Fruit fly (Drosophila melanogaster): Measurements from ENCODE around the gene Karl.
A peak's percentile ranks its signal among the peaks of the same experiment; 100 is the strongest.

Gene Karl

DNA sequence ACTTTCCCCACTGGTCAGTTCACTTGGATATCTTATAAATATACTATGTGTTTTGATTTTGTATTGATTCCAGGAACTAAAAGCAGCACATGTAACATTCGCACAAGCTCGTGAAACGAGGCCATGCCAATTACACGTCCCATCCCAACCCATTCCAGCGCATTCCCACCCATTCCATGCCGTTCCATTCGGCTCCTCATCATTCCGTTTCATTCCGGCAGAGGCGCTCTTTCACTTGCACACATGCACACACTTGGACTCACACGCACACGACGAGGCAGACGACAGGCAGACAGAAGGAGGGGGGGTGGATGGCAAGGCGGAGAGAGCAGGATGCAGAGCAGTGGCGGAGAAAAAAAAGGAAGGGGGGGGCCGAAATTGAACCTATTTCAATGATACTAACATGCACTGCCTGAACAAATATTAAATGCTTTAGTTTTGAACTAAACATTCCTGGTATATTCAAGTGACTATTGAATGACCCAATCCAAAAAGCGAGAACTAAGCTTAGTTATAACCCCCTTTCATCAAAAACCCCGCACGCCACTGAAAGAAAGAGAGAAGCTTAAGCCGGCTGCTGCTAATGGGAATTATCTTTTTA lies 11.1 kb upstream of the Karl start (continued):
- no peak for TF ChIP-seq nau (GFP tag; optimal IDR thresholded peaks at IDR 0.05)
- TF ChIP-seq Deaf1 (tag; optimal IDR thresholded peaks at IDR 0.05): peak; percentile 25
- no peak for TF ChIP-seq Stat92E (GFP tag; optimal IDR thresholded peaks at IDR 0.05)
- TF ChIP-seq slbo (GFP tag; IDR thresholded peaks at IDR 0.05): no peak
- no peak for TF ChIP-seq hkb (optimal IDR thresholded peaks at IDR 0.05)
- TF ChIP-seq hkb (GFP tag; IDR thresholded peaks at IDR 0.05): 0 out of 2 replicates have a peak, but pooled peaks have one; percentile 18
- TF ChIP-seq Bgb (GFP tag; IDR thresholded peaks at IDR 0.05; ENCODE audit: partially characterized antibody): no peak
- TF ChIP-seq CG11695 (GFP tag; IDR thresholded peaks at IDR 0.05): no peak
- TF ChIP-seq Poxn (GFP tag; IDR thresholded peaks at IDR 0.05): no peak
- peak; percentile 74 for TF ChIP-seq row (GFP tag; IDR thresholded peaks at IDR 0.05)
- TF ChIP-seq Camta (GFP tag; optimal IDR thresholded peaks at IDR 0.05): peak; percentile 15
- TF ChIP-seq knrl (GFP tag; IDR thresholded peaks at IDR 0.05; ENCODE audit: partially characterized antibody): no peak
- TF ChIP-seq Hr3 (GFP tag; optimal IDR thresholded peaks at IDR 0.05): peak; percentile 38
- TF ChIP-seq sc (optimal IDR thresholded peaks at IDR 0.05): no peak
- peak; percentile 44 for TF ChIP-seq sc (GFP tag; optimal IDR thresholded peaks at IDR 0.05)
- peak; percentile 20 for TF ChIP-seq Spps (tag; optimal IDR thresholded peaks at IDR 0.05)
- TF ChIP-seq CG10209 (GFP tag; optimal IDR thresholded peaks at IDR 0.05): peak; percentile 50
- TF ChIP-seq ken (GFP tag; IDR thresholded peaks at IDR 0.05): peak; percentile 61; the same call in 2 of the 3 replicates
- TF ChIP-seq CG14441 (GFP tag; IDR thresholded peaks at IDR 0.05): 0 out of 2 replicates have a peak, but pooled peaks have one; percentile 17
- peak; percentile 39 for TF ChIP-seq slp2 (GFP tag; optimal IDR thresholded peaks at IDR 0.05)
- TF ChIP-seq CG14860 (GFP tag; IDR thresholded peaks at IDR 0.05; ENCODE audit: partially characterized antibody): no peak
- TF ChIP-seq repo (GFP tag; optimal IDR thresholded peaks at IDR 0.05): peak; percentile 15
- TF ChIP-seq Fer3 (tag; optimal IDR thresholded peaks at IDR 0.05): peak; percentile 15
- peak; percentile 92 for TF ChIP-seq nom (GFP tag; optimal IDR thresholded peaks at IDR 0.05)
- no peak for TF ChIP-seq tap (tag; optimal IDR thresholded peaks at IDR 0.05)
- TF ChIP-seq PHDP (tag; optimal IDR thresholded peaks at IDR 0.05): no peak
- no peak for TF ChIP-seq bowl (GFP tag; IDR thresholded peaks at IDR 0.05)
- TF ChIP-seq gcm (GFP tag; optimal IDR thresholded peaks at IDR 0.05): no peak
- TF ChIP-seq schlank (tag; optimal IDR thresholded peaks at IDR 0.05): no peak
- TF ChIP-seq CG18599 (GFP tag; optimal IDR thresholded peaks at IDR 0.05): peak; percentile 55
- TF ChIP-seq Nf-YB (GFP tag; optimal IDR thresholded peaks at IDR 0.05): no peak
- TF ChIP-seq sug (tag; optimal IDR thresholded peaks at IDR 0.05): no peak
- TF ChIP-seq CG12744 (GFP tag; optimal IDR thresholded peaks at IDR 0.05): no peak
- peak; percentile 49 for TF ChIP-seq CG13775 (GFP tag; optimal IDR thresholded peaks at IDR 0.05)
- TF ChIP-seq CG1233 (GFP tag; optimal IDR thresholded peaks at IDR 0.05): peak; percentile 33
- peak; percentile 7 for TF ChIP-seq CG30020 (tag; optimal IDR thresholded peaks at IDR 0.05)
- TF ChIP-seq CG12659 (GFP tag; optimal IDR thresholded peaks at IDR 0.05): peak; percentile 29
- no peak for TF ChIP-seq emc (GFP tag; optimal IDR thresholded peaks at IDR 0.05)
- TF ChIP-seq CG8765 (GFP tag; IDR thresholded peaks at IDR 0.05): peak; percentile 60; the same call in 1 of the 2 replicates
- peak; percentile 42 for TF ChIP-seq jumu (GFP tag; optimal IDR thresholded peaks at IDR 0.05)
- peak; percentile 45 for TF ChIP-seq cg (GFP tag; optimal IDR thresholded peaks at IDR 0.05)
- peak; percentile 48 for TF ChIP-seq lab (GFP tag; optimal IDR thresholded peaks at IDR 0.05)
- TF ChIP-seq Rx (GFP tag; IDR thresholded peaks at IDR 0.05): no peak
- peak; percentile 79 for TF ChIP-seq CG33557 (GFP tag; optimal IDR thresholded peaks at IDR 0.05)
- peak; percentile 90 for TF ChIP-seq Drgx (GFP tag; IDR thresholded peaks at IDR 0.05)
- TF ChIP-seq CG10959 (GFP tag; IDR thresholded peaks at IDR 0.05): peak; percentile 41; the same call in 1 of the 2 replicates
- peak; percentile 29; the same call in 1 of the 2 replicates for TF ChIP-seq chm (GFP tag; IDR thresholded peaks at IDR 0.05)
- TF ChIP-seq dysf (GFP tag; IDR thresholded peaks at IDR 0.05): peak; percentile 50; the same call in 1 of the 3 replicates
- peak; percentile 80 for TF ChIP-seq CG2712 (tag; optimal IDR thresholded peaks at IDR 0.05)
- TF ChIP-seq CG1529 (GFP tag; optimal IDR thresholded peaks at IDR 0.05): peak; percentile 50
